Worm (Caenorhabditis elegans) whole organism, L4 larva: ENCODE results near the gene C33B4.2.
A peak's percentile ranks its signal among the peaks of the same experiment; 100 is the strongest.

Source experiments
- F10B5.3 ChIP-seq: sonication (generic microtip); optimal IDR thresholded peaks from 2 replicates; lab custom pipeline; 2016; ENCODE audit warnings: mild to moderate bottlenecking, missing genetic modification characterization, missing compliant biosample characterization
- F44E2.7 ChIP-seq: fragments of 200-800 bp; sonication (Bioruptor generic); IDR thresholded peaks from 2 replicates; pipeline ENCODE4 v2.1.2; 2022; ENCODE audit warnings: missing genetic modification characterization, missing compliant biosample characterization
- F49E8.2 ChIP-seq: sonication (generic microtip); optimal IDR thresholded peaks from 2 replicates; lab custom pipeline; 2016; ENCODE audit warnings: missing compliant biosample characterization, mild to moderate bottlenecking, missing genetic modification characterization, borderline replicate concordance
- Y48G9A.11 ChIP-seq: fragments of 200-800 bp; sonication (Bioruptor generic); IDR thresholded peaks from 2 replicates; pipeline ENCODE4 v1.3.6; 2022; ENCODE audit warnings: missing genetic modification reagents, missing genetic modification characterization, missing compliant biosample characterization
- Y75B8A.6 ChIP-seq: fragments of 200-800 bp; sonication (Bioruptor generic); IDR thresholded peaks from 2 replicates; pipeline ENCODE4 v1.3.6; 2022; ENCODE audit warnings: missing genetic modification reagents, missing genetic modification characterization, missing compliant biosample characterization
- aha-1 ChIP-seq: fragments of 150-350 bp; peaks from one replicate; lab custom pipeline; 2014; ENCODE audit warnings: missing biosample characterization, missing genetic modification characterization
- ama-1 ChIP-seq: fragments of 150-350 bp; optimal IDR thresholded peaks from 2 replicates; lab custom pipeline; 2014; ENCODE audit warnings: inconsistent platforms, mixed read lengths
- arid-1 ChIP-seq: fragments of 200-800 bp; sonication (Bioruptor generic); conservative IDR thresholded peaks from 2 replicates; pipeline ENCODE4 v1.3.6; 2022; ENCODE audit warnings: missing genetic modification reagents, missing genetic modification characterization, missing compliant biosample characterization
- cey-2 ChIP-seq: sonication (generic microtip); optimal IDR thresholded peaks from 3 replicates; lab custom pipeline; 2017; ENCODE audit warnings: missing genetic modification characterization, mild to moderate bottlenecking, missing compliant biosample characterization, antibody characterized with exemption, borderline replicate concordance; ENCODE audit not compliant: insufficient read depth
- ctbp-1 ChIP-seq: fragments of 200-800 bp; sonication (Bioruptor generic); IDR thresholded peaks from 2 replicates; pipeline ENCODE4 v1.3.6; 2022; ENCODE audit warnings: missing genetic modification reagents, missing genetic modification characterization, missing compliant biosample characterization
- daf-12 ChIP-seq: fragments of 150-350 bp; optimal IDR thresholded peaks from 2 replicates; lab custom pipeline; 2014; ENCODE audit warnings: missing biosample characterization, missing genetic modification reagents, missing genetic modification characterization
- daf-16 ChIP-seq, 3 experiments: sonication (generic microtip); optimal IDR thresholded peaks; 2 replicates each; lab custom pipeline; 2016 to 2017; ENCODE audit warnings: missing genetic modification characterization in 3 of 3, missing genetic modification reagents in 3 of 3, mild to moderate bottlenecking in 2 of 3, missing compliant biosample characterization in 2 of 3, missing biosample characterization in 1 of 3, moderate library complexity in 1 of 3
- daf-19 ChIP-seq: fragments of 200-800 bp; sonication (Bioruptor generic); conservative IDR thresholded peaks from 2 replicates; pipeline ENCODE4 v1.3.6; 2022; ENCODE audit warnings: missing genetic modification characterization, missing compliant biosample characterization
- daf-8 ChIP-seq: fragments of 200-800 bp; sonication (Bioruptor generic); IDR thresholded peaks from 2 replicates; pipeline ENCODE4 v1.3.6; 2022; ENCODE audit warnings: missing genetic modification characterization, missing compliant biosample characterization
- dmd-6 ChIP-seq: fragments of 200-800 bp; sonication (Bioruptor generic); IDR thresholded peaks from 2 replicates; pipeline ENCODE4 v1.3.6; 2022; ENCODE audit warnings: missing genetic modification reagents, missing genetic modification characterization, missing compliant biosample characterization
- dmd-9 ChIP-seq: fragments of 200-800 bp; sonication (Bioruptor generic); IDR thresholded peaks from 2 replicates; pipeline ENCODE4 v1.3.6; 2022; ENCODE audit warnings: missing genetic modification reagents, missing genetic modification characterization, missing compliant biosample characterization
- duxl-1 ChIP-seq: sonication (generic microtip); optimal IDR thresholded peaks from 2 replicates; lab custom pipeline; 2016; ENCODE audit warnings: mild to moderate bottlenecking, missing genetic modification characterization, moderate library complexity, missing compliant biosample characterization; ENCODE audit not compliant: poor library complexity
- egl-43 ChIP-seq: fragments of 200-800 bp; sonication (Bioruptor generic); IDR thresholded peaks from 2 replicates; pipeline ENCODE4 v1.3.6; 2022; ENCODE audit warnings: missing genetic modification reagents, missing genetic modification characterization, missing compliant biosample characterization
- fos-1 ChIP-seq: fragments of 150-350 bp; optimal IDR thresholded peaks from 2 replicates; lab custom pipeline; 2014; ENCODE audit warnings: missing biosample characterization, missing genetic modification characterization
- gei-8 ChIP-seq: fragments of 200-800 bp; sonication (Bioruptor generic); optimal IDR thresholded peaks from 2 replicates; lab custom pipeline; 2018; ENCODE audit warnings: mild to moderate bottlenecking, missing genetic modification characterization, missing compliant biosample characterization
- hif-1 ChIP-seq, 2 experiments: sonication (generic microtip); optimal IDR thresholded peaks; 2 replicates each; lab custom pipeline; 2016 to 2017; ENCODE audit warnings: missing compliant biosample characterization in 2 of 2, missing genetic modification characterization in 2 of 2, missing genetic modification reagents in 2 of 2, missing genotype in 2 of 2, mild to moderate bottlenecking in 1 of 2
- hlh-11 ChIP-seq: fragments of 200-800 bp; sonication (Bioruptor generic); optimal IDR thresholded peaks from 2 replicates; lab custom pipeline; 2018; ENCODE audit warnings: mild to moderate bottlenecking, missing genetic modification characterization, missing compliant biosample characterization
- jun-1 ChIP-seq: fragments of 150-350 bp; optimal IDR thresholded peaks from 2 replicates; lab custom pipeline; 2014; ENCODE audit warnings: missing biosample characterization, missing genetic modification reagents, missing genetic modification characterization
- lin-38 ChIP-seq: fragments of 200-800 bp; sonication (Bioruptor generic); IDR thresholded peaks from 2 replicates; pipeline ENCODE4 v1.3.6; 2022; ENCODE audit warnings: missing genetic modification reagents, missing genetic modification characterization, missing compliant biosample characterization
- lin-39 ChIP-seq: fragments of 150-350 bp; optimal IDR thresholded peaks from 2 replicates; lab custom pipeline; 2014; ENCODE audit warnings: missing biosample characterization, missing genetic modification reagents, missing genetic modification characterization
- lsy-2 ChIP-seq, 2 experiments: fragments of 150-350 bp in 1 of 2; sonication (generic microtip) in 1 of 2; optimal IDR thresholded peaks; 2 replicates each; lab custom pipeline; 2014 to 2017; ENCODE audit warnings: missing biosample characterization in 2 of 2, missing genetic modification characterization in 2 of 2
- madf-5 ChIP-seq, 2 experiments: fragments of 200-800 bp; sonication (Bioruptor generic); IDR thresholded peaks; 2 replicates each; pipeline ENCODE4 v1.3.6; 2022; ENCODE audit warnings: missing compliant biosample characterization in 2 of 2, missing genetic modification characterization in 2 of 2
- mdt-29 ChIP-seq: fragments of 200-800 bp; sonication (Bioruptor generic); IDR thresholded peaks from 2 replicates; pipeline ENCODE4 v1.3.6; 2022; ENCODE audit warnings: missing genetic modification reagents, missing genetic modification characterization, missing compliant biosample characterization
- mep-1 ChIP-seq: fragments of 150-350 bp; sonication (generic microtip); optimal IDR thresholded peaks from 3 replicates; lab custom pipeline; 2014; ENCODE audit warnings: missing biosample characterization, missing genetic modification characterization
- nhr-11 ChIP-seq: fragments of 150-350 bp; optimal IDR thresholded peaks from 2 replicates; lab custom pipeline; 2014; ENCODE audit warnings: missing biosample characterization, missing genetic modification characterization
- nhr-28 ChIP-seq: fragments of 150-350 bp; optimal IDR thresholded peaks from 2 replicates; lab custom pipeline; 2014; ENCODE audit warnings: missing biosample characterization, missing genetic modification characterization
- nhr-42 ChIP-seq: fragments of 200-800 bp; sonication (Bioruptor generic); IDR thresholded peaks from 2 replicates; pipeline ENCODE4 v1.3.6; 2022; ENCODE audit warnings: missing genetic modification characterization, missing compliant biosample characterization
- nhr-48 ChIP-seq: sonication (generic microtip); optimal IDR thresholded peaks from 2 replicates; lab custom pipeline; 2016; ENCODE audit warnings: mild to moderate bottlenecking, missing genetic modification characterization, missing compliant biosample characterization
- nhr-6 ChIP-seq: fragments of 150-350 bp; optimal IDR thresholded peaks from 2 replicates; lab custom pipeline; 2014; ENCODE audit warnings: missing biosample characterization, missing genetic modification characterization
- php-3 ChIP-seq: fragments of 200-800 bp; sonication (Bioruptor generic); IDR thresholded peaks from 2 replicates; pipeline ENCODE4 v1.3.6; 2022; ENCODE audit warnings: missing genetic modification reagents, missing genetic modification characterization, missing compliant biosample characterization
- pqm-1 ChIP-seq: sonication (generic microtip); optimal IDR thresholded peaks from 2 replicates; lab custom pipeline; 2017; ENCODE audit warnings: missing biosample characterization, missing genetic modification characterization
- sdz-12 ChIP-seq: fragments of 200-800 bp; sonication (Bioruptor generic); optimal IDR thresholded peaks from 2 replicates; lab custom pipeline; 2018; ENCODE audit warnings: mild to moderate bottlenecking, missing genetic modification characterization, missing compliant biosample characterization
- snpc-1.2 ChIP-seq: fragments of 200-800 bp; sonication (Bioruptor generic); IDR thresholded peaks from 2 replicates; pipeline ENCODE4 v1.3.6; 2022; ENCODE audit warnings: missing genetic modification reagents, missing genetic modification characterization, missing compliant biosample characterization
- snpc-4 ChIP-seq: fragments of 150-350 bp; optimal IDR thresholded peaks from 2 replicates; lab custom pipeline; 2014; ENCODE audit warnings: missing biosample characterization, missing genetic modification characterization
- spr-3 ChIP-seq: fragments of 200-800 bp; sonication (Bioruptor generic); optimal IDR thresholded peaks from 2 replicates; lab custom pipeline; 2018; ENCODE audit warnings: mild to moderate bottlenecking, missing genetic modification characterization, missing compliant biosample characterization
- tag-97 ChIP-seq: fragments of 200-800 bp; sonication (Bioruptor generic); IDR thresholded peaks from 2 replicates; pipeline ENCODE4 v1.3.6; 2022; ENCODE audit warnings: missing genetic modification characterization, missing compliant biosample characterization
- tra-1 ChIP-seq: fragments of 200-800 bp; sonication (Bioruptor generic); IDR thresholded peaks from 2 replicates; pipeline ENCODE4 v1.3.6; 2022; ENCODE audit warnings: missing genetic modification reagents, missing genetic modification characterization, missing compliant biosample characterization
- unc-39 ChIP-seq: sonication (generic microtip); optimal IDR thresholded peaks from 2 replicates; lab custom pipeline; 2017; ENCODE audit warnings: missing biosample characterization, missing genetic modification characterization
- unc-62 ChIP-seq, 3 experiments: fragments of 150-350 bp in 1 of 3; sonication (generic microtip); optimal IDR thresholded peaks in 2 of 3; peaks in 1 of 3; 1 replicate in 1 of 3; 2 replicates in 2 of 3; lab custom pipeline; 2014 to 2017; ENCODE audit warnings: missing biosample characterization in 3 of 3, missing genetic modification characterization in 3 of 3, missing genetic modification reagents in 3 of 3, missing genotype in 1 of 3
- vab-7 ChIP-seq: fragments of 200-800 bp; sonication (Bioruptor generic); IDR thresholded peaks from 2 replicates; pipeline ENCODE4 v1.3.6; 2022; ENCODE audit warnings: missing genetic modification reagents, missing genetic modification characterization, missing compliant biosample characterization
- zfp-2 ChIP-seq: sonication (generic microtip); optimal IDR thresholded peaks from 2 replicates; lab custom pipeline; 2016; ENCODE audit warnings: mild to moderate bottlenecking, missing genetic modification characterization, missing compliant biosample characterization
- zfp-3 ChIP-seq: fragments of 200-800 bp; sonication (Bioruptor generic); conservative IDR thresholded peaks from 2 replicates; pipeline ENCODE4 v1.3.6; 2022; ENCODE audit warnings: missing genetic modification reagents, missing genetic modification characterization, missing compliant biosample characterization

The C33B4.2 gene

ce11 chrII:11347878-11348556 is 23.9 kb downstream of the C33B4.2 start, which contains the start of the genes B0491.6 and pigm-1 (continued):
- no peak for TF ChIP-seq gei-8 (GFP tag; lab: Kevin White, UChicago)
- no peak for TF ChIP-seq fos-1
- TF ChIP-seq unc-39 (tag; lab: Kevin White, UChicago) = no peak
- TF ChIP-seq unc-62 (GFP tag; optimal IDR thresholded peaks at IDR 0.05 in 1 of 2; lab: Kevin White, UChicago) = peak in 1 of 2 experiments; percentile 83
- no peak for TF ChIP-seq unc-62 (tag; optimal IDR thresholded peaks at IDR 0.05; lab: Kevin White, UChicago)
- TF ChIP-seq ctbp-1 (GFP tag; lab: Robert Waterston, UW) = peak; percentile 50; the same call in 1 of the 2 replicates
- TF ChIP-seq lsy-2 (tag; optimal IDR thresholded peaks at IDR 0.05; lab: Kevin White, UChicago) = peak; percentile 39 to 82
- no peak for TF ChIP-seq php-3
- TF ChIP-seq nhr-28 (tag; lab: Kevin White, UChicago) = peak; percentile 15
- TF ChIP-seq aha-1 (tag; lab: Kevin White, UChicago) = no peak
- peak; percentile 16 for TF ChIP-seq nhr-48 (tag; lab: Kevin White, UChicago)
- TF ChIP-seq pqm-1 (tag; lab: Kevin White, UChicago) = no peak
- no peak for TF ChIP-seq egl-43 (GFP tag; lab: Robert Waterston, UW)
- peak; percentile 52 for TF ChIP-seq nhr-11 (tag; lab: Kevin White, UChicago)
- peak; percentile 71 for TF ChIP-seq mep-1 (tag; lab: Kevin White, UChicago)
- TF ChIP-seq dmd-6 (GFP tag; lab: Robert Waterston, UW) = peak; percentile 47
- TF ChIP-seq duxl-1 (tag; lab: Kevin White, UChicago) = no peak
- no peak for TF ChIP-seq daf-16 (GFP tag; optimal IDR thresholded peaks at IDR 0.05; lab: Kevin White, UChicago)
- peak; percentile 48 for TF ChIP-seq daf-16 (tag; optimal IDR thresholded peaks at IDR 0.05; lab: Kevin White, UChicago)
- TF ChIP-seq vab-7 (GFP tag; lab: Robert Waterston, UW) = no peak
- no peak for TF ChIP-seq nhr-6 (tag; lab: Kevin White, UChicago)
- no peak for TF ChIP-seq daf-8 (GFP tag; lab: Robert Waterston, UW)
- TF ChIP-seq arid-1 = no peak
- no peak for TF ChIP-seq Y75B8A.6 (GFP tag; lab: Robert Waterston, UW)
- TF ChIP-seq F44E2.7 (GFP tag; lab: Robert Waterston, UW) = no peak
- TF ChIP-seq lin-38 = peak; percentile 76
- no peak for TF ChIP-seq nhr-42 (GFP tag; lab: Robert Waterston, UW)
- TF ChIP-seq snpc-1.2 (GFP tag; lab: Robert Waterston, UW) = no peak
- no peak for TF ChIP-seq dmd-9 (GFP tag; lab: Robert Waterston, UW)
- peak; percentile 70 for TF ChIP-seq hlh-11
- no peak for TF ChIP-seq tra-1 (GFP tag; lab: Robert Waterston, UW)
- peak in 1 of 2 experiments; percentile 32 for TF ChIP-seq hif-1 (tag; optimal IDR thresholded peaks at IDR 0.05; lab: Kevin White, UChicago)

DNA sequence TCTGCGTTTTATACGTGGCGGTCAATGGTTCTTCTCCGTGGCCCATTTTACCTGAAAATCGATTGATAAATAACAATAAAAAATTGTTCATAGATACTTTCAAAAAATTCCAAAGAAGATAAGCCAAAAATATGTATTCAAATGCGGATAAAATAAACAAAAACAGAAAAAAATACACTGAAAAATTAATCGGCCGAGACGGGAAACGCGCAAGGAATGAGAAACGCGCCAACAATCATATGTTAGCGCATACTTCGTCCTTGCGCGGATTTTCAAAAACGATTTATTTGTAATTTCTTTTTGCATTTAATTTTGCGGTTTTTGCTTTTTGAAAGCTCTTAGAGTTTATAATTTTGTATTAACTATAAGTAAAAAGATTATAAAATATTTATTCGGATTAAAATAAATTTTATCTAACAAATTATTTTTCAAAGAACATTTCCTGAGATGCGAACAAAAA is 26.3 kb downstream of the C33B4.2 start, which contains the start of gene nduf-11:
Gene nduf-11, minus strand, starts transcription at position 51 of the 460 bp plus-strand sequence.
- TF ChIP-seq hlh-11 (peak; percentile 78), snpc-4 (tag; lab: Kevin White, UChicago) (no peak), nhr-48 (tag; lab: Kevin White, UChicago) (peak; percentile 51), gei-8 (GFP tag; lab: Kevin White, UChicago) (no peak), F10B5.3 (tag; lab: Kevin White, UChicago) (peak; percentile 49), daf-19 (GFP tag; lab: Robert Waterston, UW) (no peak), F44E2.7 (GFP tag; lab: Robert Waterston, UW) (no peak), zfp-2 (tag; lab: Kevin White, UChicago) (no peak), spr-3 (GFP tag; lab: Kevin White, UChicago) (peak; percentile 27), zfp-3 (GFP tag; lab: Robert Waterston, UW) (peak; percentile 58; the same call in 1 of the 2 replicates), tag-97 (no peak), sdz-12 (GFP tag; lab: Kevin White, UChicago) (no peak), Y48G9A.11 (no peak), nhr-42 (GFP tag; lab: Robert Waterston, UW) (peak; percentile 25; the same call in 1 of the 2 replicates), ama-1 (peak; percentile 18), jun-1 (tag; lab: Kevin White, UChicago) (no peak), madf-5 (GFP tag; IDR thresholded peaks at IDR 0.05; lab: Robert Waterston, UW) (no peak), lsy-2 (tag; optimal IDR thresholded peaks at IDR 0.05; lab: Kevin White, UChicago) (peak; percentile 6 to 92), F49E8.2 (tag; lab: Kevin White, UChicago) (peak; percentile 41), daf-12 (tag; lab: Kevin White, UChicago) (no peak), cey-2 (tag; lab: Kevin White, UChicago) (no peak), mdt-29 (GFP tag; lab: Robert Waterston, UW) (peak; percentile 29; the same call in 1 of the 2 replicates), lin-39 (tag; lab: Kevin White, UChicago) (no peak), php-3 (no peak)
